Fruit fly (Drosophila melanogaster) whole organism, prepupa: ENCODE data around the gene CG33322.

Experiments used
- CG8632 ChIP-seq: fragments of 200-800 bp; sonication (Bioruptor generic); optimal IDR thresholded peaks from 3 replicates; lab custom pipeline; 2016; ENCODE audit warnings: missing biosample characterization, missing genetic modification characterization
- Ets21C ChIP-seq: fragments of 200-800 bp; sonication (Bioruptor generic); optimal IDR thresholded peaks from 3 replicates; lab custom pipeline; 2016; ENCODE audit warnings: missing biosample characterization, missing genetic modification characterization

DNA sequence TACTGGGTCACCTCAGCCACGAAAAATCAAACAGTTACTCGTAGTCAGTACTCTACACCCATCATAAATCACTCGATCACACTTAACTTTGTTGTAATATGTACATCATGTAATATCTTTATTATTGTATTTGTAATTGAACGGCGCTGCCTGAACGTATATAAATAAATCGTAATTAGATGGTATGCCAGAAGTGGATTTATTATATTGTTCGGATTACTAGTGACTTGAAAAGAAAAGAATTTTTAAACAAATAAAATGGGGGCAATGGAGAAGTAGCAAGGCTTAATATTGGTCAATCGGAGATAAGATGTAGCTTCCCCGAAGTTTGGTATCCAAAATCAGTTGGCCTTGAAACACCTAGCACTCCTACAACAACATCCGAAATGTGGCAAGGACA lies 33.0 kb upstream of the CG33322 start, which contains the start of gene CG14402:
- TF ChIP-seq CG8632 (GFP tag; lab: Kevin White, UChicago) (no peak), Ets21C (no peak)
